Worm (Caenorhabditis elegans): ENCODE measurements around the gene T25D1.3.

DNA sequence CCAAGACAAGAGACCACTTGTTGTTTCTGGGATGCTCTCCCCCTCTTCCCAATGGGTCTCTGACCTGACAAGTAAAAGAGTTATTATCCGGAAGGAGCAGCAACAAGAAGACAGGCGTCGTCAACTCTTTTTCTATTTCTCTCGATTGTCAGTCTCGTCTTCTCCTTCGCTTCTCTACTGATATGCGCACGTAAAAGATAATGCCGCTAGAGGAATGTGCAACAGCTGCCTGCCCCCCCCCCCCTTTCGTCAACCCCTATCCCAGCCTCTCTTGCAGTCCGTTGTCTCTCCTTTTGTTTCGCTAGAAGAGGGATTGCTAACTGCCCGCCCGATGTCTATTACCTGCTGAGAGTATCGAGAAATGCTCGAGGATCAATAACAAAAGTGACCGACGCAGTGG lies 20.2 kb downstream of the T25D1.3 start:
- TF ChIP-seq grh-1 (GFP tag; IDR thresholded peaks at IDR 0.05), result no peak
- TF ChIP-seq ces-1 (GFP tag; optimal IDR thresholded peaks at IDR 0.05), result no peak
- no peak for TF ChIP-seq nhr-12 (tag; optimal IDR thresholded peaks at IDR 0.05)
- no peak for TF ChIP-seq ceh-90 (tag; optimal IDR thresholded peaks at IDR 0.05)
- TF ChIP-seq mdl-1 (tag; optimal IDR thresholded peaks at IDR 0.05), result no peak
